Worm (Caenorhabditis elegans) whole organism, young adult: Measurements from ENCODE around the gene exc-9.
"Not testable (repeated sequence)": the region's sequence is repeated elsewhere in the genome, so short reads cannot be mapped to it uniquely, and the experiment has no call there.

Experiments
- B0019.2 ChIP-seq: fragments of 200-800 bp; sonication (Bioruptor generic); conservative IDR thresholded peaks from 2 replicates; pipeline ENCODE4 v1.3.6; 2022; ENCODE audit warnings: missing genetic modification reagents, missing genetic modification characterization, missing compliant biosample characterization
- B0336.3 ChIP-seq: fragments of 200-800 bp; sonication (Bioruptor generic); IDR thresholded peaks from 2 replicates; pipeline ENCODE4 v1.3.6; 2022; ENCODE audit warnings: missing genetic modification characterization, missing compliant biosample characterization
- C17E4.6 ChIP-seq: fragments of 200-800 bp; sonication (Bioruptor generic); IDR thresholded peaks from 2 replicates; pipeline ENCODE4 v1.3.6; 2022; ENCODE audit warnings: missing genetic modification reagents, missing genetic modification characterization, missing compliant biosample characterization
- D2030.7 ChIP-seq: fragments of 200-800 bp; sonication (Bioruptor generic); IDR thresholded peaks from 2 replicates; pipeline ENCODE4 v1.3.6; 2022; ENCODE audit warnings: missing genetic modification reagents, missing genetic modification characterization, missing compliant biosample characterization
- F33H1.4 ChIP-seq: fragments of 200-800 bp; sonication (Bioruptor generic); IDR thresholded peaks from 2 replicates; pipeline ENCODE4 v1.3.6; 2022; ENCODE audit warnings: missing genetic modification reagents, missing genetic modification characterization, missing compliant biosample characterization
- K11D2.4 ChIP-seq: fragments of 200-800 bp; sonication (Bioruptor generic); IDR thresholded peaks from 2 replicates; pipeline ENCODE4 v1.3.6; 2022; ENCODE audit warnings: missing genetic modification reagents, missing genetic modification characterization, missing compliant biosample characterization
- K12H6.12 ChIP-seq: fragments of 200-800 bp; sonication (Bioruptor generic); optimal IDR thresholded peaks from 2 replicates; lab custom pipeline; 2018; ENCODE audit warnings: mild to moderate bottlenecking, missing genetic modification characterization, missing compliant biosample characterization
- Y53F4B.3 ChIP-seq: fragments of 200-800 bp; sonication (Bioruptor generic); IDR thresholded peaks from 2 replicates; pipeline ENCODE4 v1.3.6; 2022; ENCODE audit warnings: missing genetic modification reagents, missing genetic modification characterization, missing compliant biosample characterization
- Y67H2A.10 ChIP-seq: fragments of 200-800 bp; sonication (Bioruptor generic); conservative IDR thresholded peaks from 2 replicates; pipeline ENCODE4 v1.3.6; 2022; ENCODE audit warnings: missing genetic modification reagents, missing genetic modification characterization, missing compliant biosample characterization
- Y79H2A.3 ChIP-seq: fragments of 200-800 bp; sonication (Bioruptor generic); conservative IDR thresholded peaks from 2 replicates; pipeline ENCODE4 v1.3.6; 2022; ENCODE audit warnings: missing genetic modification reagents, missing genetic modification characterization, missing compliant biosample characterization
- Y95B8A.8 ChIP-seq: fragments of 200-800 bp; sonication (Bioruptor generic); IDR thresholded peaks from 2 replicates; pipeline ENCODE4 v1.3.6; 2022; ENCODE audit warnings: missing genetic modification reagents, missing genetic modification characterization, missing compliant biosample characterization
- aptf-2 ChIP-seq: fragments of 200-800 bp; sonication (Bioruptor generic); conservative IDR thresholded peaks from 2 replicates; pipeline ENCODE4 v1.3.6; 2022; ENCODE audit warnings: missing genetic modification reagents, missing genetic modification characterization, missing compliant biosample characterization
- athp-1 ChIP-seq: sonication (generic microtip); optimal IDR thresholded peaks from 2 replicates; lab custom pipeline; 2017; ENCODE audit warnings: mild to moderate bottlenecking, missing genetic modification characterization, missing compliant biosample characterization
- attf-3 ChIP-seq: fragments of 200-800 bp; sonication (Bioruptor generic); conservative IDR thresholded peaks from 2 replicates; pipeline ENCODE4 v1.3.6; 2022; ENCODE audit warnings: missing genetic modification reagents, missing genetic modification characterization, missing compliant biosample characterization
- attf-5 ChIP-seq: fragments of 200-800 bp; sonication (Bioruptor generic); optimal IDR thresholded peaks from 2 replicates; lab custom pipeline; 2018; ENCODE audit warnings: mild to moderate bottlenecking, missing genetic modification characterization, missing compliant biosample characterization
- attf-6 ChIP-seq: fragments of 200-800 bp; sonication (Bioruptor generic); IDR thresholded peaks from 2 replicates; pipeline ENCODE4 v1.3.6; 2022; ENCODE audit warnings: missing genetic modification reagents, missing genetic modification characterization, missing compliant biosample characterization
- cebp-1 ChIP-seq, 2 experiments: fragments of 200-800 bp in 1 of 2; sonication (Bioruptor generic) in 1 of 2; sonication (generic microtip) in 1 of 2; IDR thresholded peaks in 1 of 2; optimal IDR thresholded peaks in 1 of 2; 2 replicates each; pipeline versions ENCODE4 v1.3.6 to Lab custom; 2017 to 2022; ENCODE audit warnings: missing compliant biosample characterization in 2 of 2, missing genetic modification characterization in 2 of 2, mild to moderate bottlenecking in 1 of 2, missing genetic modification reagents in 1 of 2, moderate library complexity in 1 of 2
- ceh-100 ChIP-seq: fragments of 200-800 bp; sonication (Bioruptor generic); IDR thresholded peaks from 2 replicates; pipeline ENCODE4 v1.3.6; 2022; ENCODE audit warnings: missing genetic modification reagents, missing genetic modification characterization, missing compliant biosample characterization
- dox-1 ChIP-seq: fragments of 200-800 bp; sonication (Bioruptor generic); IDR thresholded peaks from 2 replicates; pipeline ENCODE4 v1.3.6; 2022; ENCODE audit warnings: missing genetic modification reagents, missing genetic modification characterization, missing compliant biosample characterization
- ekl-4 ChIP-seq: fragments of 200-800 bp; sonication (Bioruptor generic); IDR thresholded peaks from 2 replicates; pipeline ENCODE4 v1.3.6; 2022; ENCODE audit warnings: missing genetic modification reagents, missing genetic modification characterization, missing compliant biosample characterization
- hmg-1.2 ChIP-seq: fragments of 200-800 bp; sonication (Bioruptor generic); IDR thresholded peaks from 2 replicates; pipeline ENCODE4 v1.3.6; 2022; ENCODE audit warnings: missing genetic modification reagents, missing genetic modification characterization, missing compliant biosample characterization
- hsf-1 ChIP-seq: fragments of 200-800 bp; sonication (Bioruptor generic); IDR thresholded peaks from 2 replicates; pipeline ENCODE4 v1.3.6; 2022; ENCODE audit warnings: missing genetic modification reagents, missing genetic modification characterization, missing compliant biosample characterization
- lin-26 ChIP-seq: fragments of 200-800 bp; sonication (Bioruptor generic); IDR thresholded peaks from 2 replicates; pipeline ENCODE4 v1.3.6; 2022; ENCODE audit warnings: missing genetic modification reagents, missing genetic modification characterization, missing compliant biosample characterization
- lin-35 ChIP-seq, 3 experiments: fragments of 150-350 bp in 2 of 3; sonication (generic microtip) in 1 of 3; optimal IDR thresholded peaks; 2 replicates each; lab custom pipeline; 2014 to 2018; ENCODE audit warnings: missing biosample characterization in 3 of 3, missing genetic modification characterization in 3 of 3, missing genetic modification reagents in 3 of 3
- lin-54 ChIP-seq: fragments of 200-800 bp; sonication (Bioruptor generic); optimal IDR thresholded peaks from 2 replicates; lab custom pipeline; 2018; ENCODE audit warnings: mild to moderate bottlenecking, missing genetic modification characterization, missing compliant biosample characterization
- lir-1 ChIP-seq: fragments of 200-800 bp; sonication (Bioruptor generic); conservative IDR thresholded peaks from 2 replicates; pipeline ENCODE4 v1.3.6; 2022; ENCODE audit warnings: missing genetic modification reagents, missing genetic modification characterization, missing compliant biosample characterization
- lsl-1 ChIP-seq: fragments of 200-800 bp; sonication (Bioruptor generic); optimal IDR thresholded peaks from 2 replicates; lab custom pipeline; 2018; ENCODE audit warnings: mild to moderate bottlenecking, missing genetic modification characterization, moderate library complexity, missing compliant biosample characterization
- madf-3 ChIP-seq: fragments of 200-800 bp; sonication (Bioruptor generic); IDR thresholded peaks from 2 replicates; pipeline ENCODE4 v1.3.6; 2022; ENCODE audit warnings: missing genetic modification reagents, missing genetic modification characterization, missing compliant biosample characterization
- mcd-1 ChIP-seq: fragments of 200-800 bp; sonication (Bioruptor generic); IDR thresholded peaks from 2 replicates; pipeline ENCODE4 v1.3.6; 2022; ENCODE audit warnings: missing genetic modification reagents, missing genetic modification characterization, missing compliant biosample characterization
- nfyb-1 ChIP-seq: fragments of 200-800 bp; sonication (Bioruptor generic); IDR thresholded peaks from 2 replicates; pipeline ENCODE4 v1.3.6; 2022; ENCODE audit warnings: missing genetic modification reagents, missing genetic modification characterization, missing compliant biosample characterization
- nhr-80 ChIP-seq: sonication (generic microtip); optimal IDR thresholded peaks from 2 replicates; lab custom pipeline; 2016; ENCODE audit warnings: missing genetic modification characterization, missing compliant biosample characterization
- pbrm-1 ChIP-seq: fragments of 200-800 bp; sonication (Bioruptor generic); IDR thresholded peaks from 2 replicates; pipeline ENCODE4 v1.3.6; 2022; ENCODE audit warnings: missing genetic modification reagents, missing genetic modification characterization, missing compliant biosample characterization
- rcor-1 ChIP-seq: fragments of 200-800 bp; sonication (Bioruptor generic); IDR thresholded peaks from 2 replicates; pipeline ENCODE4 v1.3.6; 2022; ENCODE audit warnings: missing genetic modification reagents, missing genetic modification characterization, missing compliant biosample characterization
- rpc-1 ChIP-seq, 2 experiments: fragments of 150-350 bp in 1 of 2; sonication (generic microtip) in 1 of 2; optimal IDR thresholded peaks; 2 replicates each; lab custom pipeline; 2014 to 2018; ENCODE audit warnings: missing biosample characterization in 1 of 2, missing genetic modification characterization in 1 of 2, missing genetic modification reagents in 1 of 2, missing genotype in 1 of 2
- snpc-3.4 ChIP-seq: sonication (generic microtip); optimal IDR thresholded peaks from 2 replicates; lab custom pipeline; 2017; ENCODE audit warnings: missing genetic modification characterization, mild to moderate bottlenecking, missing compliant biosample characterization, antibody characterized with exemption, moderate library complexity, missing genotype, missing genetic modification reagents
- snpc-4 ChIP-seq, 5 experiments: fragments of 150-350 bp in 1 of 5; sonication (generic microtip) in 4 of 5; optimal IDR thresholded peaks; 2 replicates each; lab custom pipeline; 2014 to 2018; ENCODE audit warnings: missing genetic modification characterization in 5 of 5, missing biosample characterization in 3 of 5, antibody characterized with exemption in 2 of 5, mild to moderate bottlenecking in 2 of 5, missing compliant biosample characterization in 2 of 5, missing genotype in 2 of 5, moderate library complexity in 2 of 5, missing genetic modification reagents in 1 of 5
- tbp1 ChIP-seq: fragments of 200-800 bp; sonication (Bioruptor generic); optimal IDR thresholded peaks from 2 replicates; lab custom pipeline; 2018; ENCODE audit warnings: mild to moderate bottlenecking, missing genetic modification characterization, missing compliant biosample characterization
- tlf-1 ChIP-seq: fragments of 200-800 bp; sonication (Bioruptor generic); optimal IDR thresholded peaks from 2 replicates; lab custom pipeline; 2018; ENCODE audit warnings: mild to moderate bottlenecking, missing genetic modification characterization, missing compliant biosample characterization
- xnd-1 ChIP-seq: sonication (generic microtip); optimal IDR thresholded peaks from 2 replicates; lab custom pipeline; 2016; ENCODE audit warnings: missing genotype, missing genetic modification reagents, missing genetic modification characterization, missing compliant biosample characterization
- ztf-18 ChIP-seq: sonication (generic microtip); optimal IDR thresholded peaks from 2 replicates; lab custom pipeline; 2016; ENCODE audit warnings: missing genotype, mild to moderate bottlenecking, missing genetic modification characterization, missing compliant biosample characterization
- ztf-25 ChIP-seq: fragments of 200-800 bp; sonication (Bioruptor generic); IDR thresholded peaks from 2 replicates; pipeline ENCODE4 v1.3.6; 2022; ENCODE audit warnings: missing genetic modification reagents, missing genetic modification characterization, missing compliant biosample characterization
- ztf-26 ChIP-seq: sonication (generic microtip); optimal IDR thresholded peaks from 2 replicates; lab custom pipeline; 2017; ENCODE audit warnings: missing genetic modification characterization, missing compliant biosample characterization
- ztf-28 ChIP-seq: fragments of 200-800 bp; sonication (Bioruptor generic); IDR thresholded peaks from 2 replicates; pipeline ENCODE4 v1.3.6; 2022; ENCODE audit warnings: missing genetic modification reagents, missing genetic modification characterization, missing compliant biosample characterization
- ztf-6 ChIP-seq: fragments of 200-800 bp; sonication (Bioruptor generic); IDR thresholded peaks from 2 replicates; pipeline ENCODE4 v1.3.6; 2022; ENCODE audit warnings: missing genetic modification reagents, missing genetic modification characterization, missing compliant biosample characterization

Gene exc-9

ce11 chrIV:7946899-7947499 is 6.2 kb upstream of the exc-9 start, which contains the start of gene F20D12.12 (continued):
- TF ChIP-seq B0336.3: peak; percentile 60
- peak; percentile 23 for TF ChIP-seq ztf-26
- TF ChIP-seq snpc-3.4: peak; percentile 64
- TF ChIP-seq ztf-6 (GFP tag; lab: Robert Waterston, UW): peak; percentile 75; the same call in 1 of the 2 replicates
- TF ChIP-seq C17E4.6: peak; percentile 76
- TF ChIP-seq Y67H2A.10 (GFP tag; lab: Robert Waterston, UW): peak; percentile 86
- TF ChIP-seq lir-1 (GFP tag; lab: Robert Waterston, UW): peak; percentile 72
- peak; percentile 65 for TF ChIP-seq athp-1 (tag; lab: Kevin White, UChicago)
- TF ChIP-seq madf-3 (GFP tag; lab: Robert Waterston, UW): peak; percentile 90
- peak; percentile 93 for TF ChIP-seq pbrm-1
- peak; percentile 78 for TF ChIP-seq lin-54 (GFP tag; lab: Kevin White, UChicago)
- peak; percentile 14 for TF ChIP-seq rpc-1 (optimal IDR thresholded peaks at IDR 0.05; lab: Kevin White, UChicago)
- not testable (repeated sequence) for TF ChIP-seq rpc-1 (tag; optimal IDR thresholded peaks at IDR 0.05; lab: Kevin White, UChicago)
- peak; percentile 97 for TF ChIP-seq Y95B8A.8 (GFP tag; lab: Robert Waterston, UW)
- TF ChIP-seq Y79H2A.3 (GFP tag; lab: Robert Waterston, UW): peak; percentile 90
- peak; percentile 84 for TF ChIP-seq lin-26
- TF ChIP-seq nfyb-1 (GFP tag; lab: Robert Waterston, UW): peak; percentile 96
- peak; percentile 88 for TF ChIP-seq F33H1.4
- TF ChIP-seq ztf-28: peak; percentile 98
- TF ChIP-seq tbp1: peak; percentile 59
- TF ChIP-seq Y53F4B.3: peak; percentile 53; the same call in 1 of the 2 replicates
- TF ChIP-seq B0019.2 (GFP tag; lab: Robert Waterston, UW): peak; percentile 96
- peak; percentile 85 for TF ChIP-seq hmg-1.2
- TF ChIP-seq attf-6 (GFP tag; lab: Robert Waterston, UW): peak; percentile 75
- peak; percentile 87 for TF ChIP-seq lsl-1 (GFP tag; lab: Kevin White, UChicago)
- TF ChIP-seq attf-5 (GFP tag; lab: Kevin White, UChicago): peak; percentile 94
- TF ChIP-seq cebp-1 (GFP tag; IDR thresholded peaks at IDR 0.05; lab: Robert Waterston, UW): peak; percentile 71
- TF ChIP-seq cebp-1 (tag; optimal IDR thresholded peaks at IDR 0.05; lab: Kevin White, UChicago): peak; percentile 75
- TF ChIP-seq D2030.7: peak; percentile 99
- TF ChIP-seq ekl-4 (GFP tag; lab: Robert Waterston, UW): peak; percentile 90
- TF ChIP-seq K11D2.4: peak; percentile 91
- peak in 2 of 3 experiments; percentile 25 to 50 for TF ChIP-seq lin-35 (GFP tag; optimal IDR thresholded peaks at IDR 0.05; lab: Kevin White, UChicago)
- TF ChIP-seq snpc-4 (GFP tag; optimal IDR thresholded peaks at IDR 0.05; lab: Kevin White, UChicago): peak; percentile 19
- TF ChIP-seq snpc-4 (tag; optimal IDR thresholded peaks at IDR 0.05; lab: Kevin White, UChicago): peak in 3 of 4 experiments; percentile 28 to 57 (median 39)
- peak; percentile 88 for TF ChIP-seq mcd-1 (GFP tag; lab: Robert Waterston, UW)
- TF ChIP-seq nhr-80: peak; percentile 48
- TF ChIP-seq ceh-100: peak; percentile 99
- peak; percentile 97 for TF ChIP-seq aptf-2 (GFP tag; lab: Robert Waterston, UW)
- peak; percentile 49 for TF ChIP-seq K12H6.12 (tag; lab: Kevin White, UChicago)
- peak; percentile 92 for TF ChIP-seq ztf-25 (GFP tag; lab: Robert Waterston, UW)
- peak; percentile 97 for TF ChIP-seq dox-1
- TF ChIP-seq ztf-18 (tag; lab: Kevin White, UChicago): peak; percentile 38
- peak; percentile 69 for TF ChIP-seq tlf-1
- peak; percentile 88 for TF ChIP-seq attf-3 (GFP tag; lab: Robert Waterston, UW)
- peak; percentile 96 for TF ChIP-seq rcor-1 (GFP tag; lab: Robert Waterston, UW)
- peak; percentile 88 for TF ChIP-seq hsf-1 (GFP tag; lab: Robert Waterston, UW)
- peak; percentile 69 for TF ChIP-seq xnd-1 (tag; lab: Kevin White, UChicago)
- TF ChIP-seq, all 124 proteins: peak for 65; not testable (repeated sequence) for 59
